Worm (Caenorhabditis elegans): ENCODE results near the gene C15H9.3.
A peak's percentile ranks its signal among the peaks of the same experiment; 100 is the strongest.

The C15H9.3 gene

DNA sequence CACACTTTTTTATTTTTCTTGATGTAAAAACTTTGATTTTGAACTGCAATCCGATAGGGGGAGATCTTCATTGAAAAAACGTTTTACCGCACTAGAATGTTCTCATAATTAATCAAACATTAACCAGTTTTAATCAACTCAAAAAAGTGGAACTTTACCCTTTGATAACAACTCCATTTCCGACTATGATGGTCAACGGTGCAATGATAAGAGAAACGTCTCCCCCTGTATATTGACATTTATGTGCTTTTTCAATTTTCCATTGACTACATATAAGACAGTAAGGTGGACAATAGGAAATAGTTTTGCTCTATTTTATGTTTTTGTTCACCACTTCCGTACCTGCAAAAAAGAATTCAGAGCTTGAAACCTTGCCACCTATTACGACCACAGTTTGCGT is 17.2 kb upstream of the C15H9.3 start:
- TF ChIP-seq nhr-20 (tag; optimal IDR thresholded peaks at IDR 0.05), result no peak
- TF ChIP-seq elt-2 (tag; optimal IDR thresholded peaks at IDR 0.05), result peak; percentile 30
- TF ChIP-seq ceh-8 (GFP tag; optimal IDR thresholded peaks at IDR 0.05), result no peak
- TF ChIP-seq pqm-1 (tag; optimal IDR thresholded peaks at IDR 0.05), result peak; percentile 44
- no peak for TF ChIP-seq hlh-17 (GFP tag; optimal IDR thresholded peaks at IDR 0.05; ENCODE audit: borderline replicate concordance)

DNA sequence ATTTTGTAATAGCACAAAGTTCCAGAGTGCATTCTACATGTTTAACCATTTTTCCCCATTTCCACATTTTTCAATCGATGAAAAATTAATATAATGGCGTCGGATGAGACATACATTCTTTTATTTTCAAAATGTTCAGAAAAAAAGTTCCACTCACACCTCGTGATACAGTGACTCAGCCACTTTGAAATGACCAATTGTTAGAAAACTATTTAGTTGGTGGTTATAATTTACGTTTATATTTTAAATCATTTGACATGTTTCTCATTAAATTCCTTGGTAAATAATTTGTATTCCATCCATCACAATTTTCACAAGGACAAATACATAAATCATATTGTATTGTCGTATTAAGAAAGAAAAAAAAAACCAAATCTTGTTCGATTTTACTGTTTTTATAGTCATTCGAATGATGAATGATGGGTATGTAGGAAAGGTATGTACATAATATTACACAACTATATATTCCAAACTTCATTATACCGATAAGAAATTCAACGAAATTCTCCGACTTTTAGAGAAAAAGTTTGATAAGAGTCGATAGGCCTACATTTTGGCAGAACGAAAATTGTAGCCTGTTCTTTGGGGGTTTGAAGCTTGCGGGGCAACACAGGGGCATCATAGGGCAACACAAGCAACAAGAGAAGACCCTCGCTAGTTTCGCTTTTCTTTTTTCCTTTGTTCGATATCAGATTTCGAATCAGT is 15.1 kb upstream of the C15H9.3 start:
- TF ChIP-seq blmp-1 (tag; optimal IDR thresholded peaks at IDR 0.05) (peak; percentile 83), lin-13 (GFP tag; optimal IDR thresholded peaks at IDR 0.05) (no peak), efl-1 (optimal IDR thresholded peaks at IDR 0.05) (no peak), efl-1 (GFP tag; optimal IDR thresholded peaks at IDR 0.05 in 1 of 2) (peak in 1 of 2 experiments; percentile 56), nhr-77 (tag; optimal IDR thresholded peaks at IDR 0.05) (no peak), Y116A8C.19 (tag; optimal IDR thresholded peaks at IDR 0.05; ENCODE audit: borderline replicate concordance) (no peak), egl-27 (tag; optimal IDR thresholded peaks at IDR 0.05) (no peak), elt-2 (tag; optimal IDR thresholded peaks at IDR 0.05) (peak; percentile 0)

ce11 chrX:6103297-6103696 is 12.3 kb upstream of the C15H9.3 start, which contains the start of gene C15H9.11:
Gene C15H9.11 (minus strand): TSS chrX:6103397.
- TF ChIP-seq lin-15B (tag; optimal IDR thresholded peaks at IDR 0.05) (no peak), lin-14 (GFP tag; optimal IDR thresholded peaks at IDR 0.05) (no peak), sptf-1 (tag; optimal IDR thresholded peaks at IDR 0.05) (no peak), zip-4 (GFP tag; optimal IDR thresholded peaks at IDR 0.05) (no peak), tbx-2 (tag; optimal IDR thresholded peaks at IDR 0.05) (no peak), nhr-19 (GFP tag; conservative IDR thresholded peaks at IDR 0.05) (no peak), ztf-11 (tag; optimal IDR thresholded peaks at IDR 0.05) (no peak), mef-2 (tag; optimal IDR thresholded peaks at IDR 0.05) (no peak), sox-4 (tag; optimal IDR thresholded peaks at IDR 0.05) (no peak), fkh-10 (GFP tag; optimal IDR thresholded peaks at IDR 0.05) (no peak), rnt-1 (tag; optimal IDR thresholded peaks at IDR 0.05) (no peak), aha-1 (tag; optimal IDR thresholded peaks at IDR 0.05) (no peak), efl-1 (optimal IDR thresholded peaks at IDR 0.05) (no peak), efl-1 (GFP tag; optimal IDR thresholded peaks at IDR 0.05 in 1 of 2) (no peak), grh-1 (GFP tag; IDR thresholded peaks at IDR 0.05) (no peak), snu-23 (GFP tag; optimal IDR thresholded peaks at IDR 0.05) (no peak), nhr-77 (tag; optimal IDR thresholded peaks at IDR 0.05) (no peak)

DNA sequence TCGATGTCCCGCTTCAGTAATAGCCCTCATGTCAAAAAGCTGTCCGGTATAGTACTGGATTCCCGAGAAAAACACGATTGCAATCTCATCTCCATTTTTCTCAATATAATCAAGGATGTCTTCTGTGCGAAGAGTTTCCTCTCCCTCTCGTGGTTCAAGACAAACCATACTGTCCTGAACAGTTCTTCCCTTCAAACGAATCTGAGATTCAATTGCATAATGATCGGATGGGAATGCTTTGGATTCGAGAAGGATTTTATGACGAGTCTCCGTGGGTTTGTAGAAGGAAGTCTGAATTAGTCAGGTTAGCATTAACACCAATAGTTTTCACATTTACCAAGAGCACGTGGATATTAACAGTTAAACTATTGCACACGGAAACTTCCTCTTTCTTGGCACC is 7.6 kb upstream of the C15H9.3 start:
- TF ChIP-seq nhr-71 (tag; optimal IDR thresholded peaks at IDR 0.05), result no peak
- no peak for TF ChIP-seq egl-13 (tag; optimal IDR thresholded peaks at IDR 0.05)
- no peak for TF ChIP-seq sox-4 (tag; optimal IDR thresholded peaks at IDR 0.05)
- TF ChIP-seq ets-5 (GFP tag; IDR thresholded peaks at IDR 0.05), result no peak
- no peak for TF ChIP-seq fkh-10 (GFP tag; optimal IDR thresholded peaks at IDR 0.05)
- no peak for TF ChIP-seq aha-1 (tag; optimal IDR thresholded peaks at IDR 0.05)
- TF ChIP-seq dsc-1 (tag; optimal IDR thresholded peaks at IDR 0.05), result no peak
- TF ChIP-seq lin-35 (GFP tag; optimal IDR thresholded peaks at IDR 0.05), result no peak
- no peak for TF ChIP-seq nhr-12 (tag; optimal IDR thresholded peaks at IDR 0.05)
- TF ChIP-seq unc-62 (GFP tag; optimal IDR thresholded peaks at IDR 0.05), result no peak
- TF ChIP-seq C34B4.2 (tag; optimal IDR thresholded peaks at IDR 0.05), result no peak
- no peak for TF ChIP-seq hpl-2 (GFP tag; optimal IDR thresholded peaks at IDR 0.05)
- no peak for TF ChIP-seq tbx-2 (tag; optimal IDR thresholded peaks at IDR 0.05)
- TF ChIP-seq zip-4 (GFP tag; optimal IDR thresholded peaks at IDR 0.05), result no peak
- TF ChIP-seq nhr-237 (tag; optimal IDR thresholded peaks at IDR 0.05), result no peak
- no peak for TF ChIP-seq efl-3 (GFP tag; optimal IDR thresholded peaks at IDR 0.05)
